Worm (Caenorhabditis elegans): Measurements from ENCODE around the gene F39G3.2.

Gene F39G3.2

ce11 chrV:4693282-4693588, 44.4 kb upstream of the F39G3.2 start:
- no peak for TF ChIP-seq dmd-4 (tag; optimal IDR thresholded peaks at IDR 0.05; ENCODE audit: borderline replicate concordance)

DNA sequence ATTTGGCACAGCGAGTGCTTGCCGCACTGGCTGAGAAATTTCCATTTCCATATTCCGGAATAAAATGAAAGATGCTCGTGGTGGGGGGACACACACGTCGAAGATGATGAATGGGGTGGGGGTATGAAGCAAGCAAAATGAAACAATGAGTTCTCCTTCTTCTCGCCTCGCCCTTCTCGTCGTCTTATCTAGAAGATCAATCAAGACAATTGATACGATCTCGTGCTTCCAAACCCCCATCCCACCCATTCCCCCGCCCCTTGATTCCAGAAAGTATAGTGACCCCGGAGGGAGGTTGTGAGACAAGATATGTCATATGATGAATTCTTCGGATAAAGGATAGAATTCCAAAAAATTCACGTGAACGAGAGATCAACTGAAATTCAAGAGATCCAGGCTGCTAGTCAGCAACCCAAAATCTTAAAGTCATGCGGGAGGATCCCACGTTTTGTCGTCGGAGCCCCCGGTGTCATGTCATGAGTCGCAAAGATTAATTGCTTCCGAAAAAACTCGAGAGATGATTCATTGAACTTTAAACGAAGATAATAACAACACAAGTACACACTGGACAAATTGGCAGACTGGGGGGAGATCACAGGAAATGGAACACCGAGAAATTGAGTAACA, 43.1 kb upstream of the F39G3.2 start:
- TF ChIP-seq unc-86 (tag; optimal IDR thresholded peaks at IDR 0.05) (no peak), nhr-232 (tag; optimal IDR thresholded peaks at IDR 0.05) (no peak), ceh-22 (tag; optimal IDR thresholded peaks at IDR 0.05) (no peak), ztf-16 (tag; optimal IDR thresholded peaks at IDR 0.05) (no peak), C08G9.2 (tag; optimal IDR thresholded peaks at IDR 0.05) (no peak), ceh-2 (tag; optimal IDR thresholded peaks at IDR 0.05) (no peak), ref-2 (tag; optimal IDR thresholded peaks at IDR 0.05) (no peak), ceh-9 (tag; optimal IDR thresholded peaks at IDR 0.05) (no peak), gmeb-2 (tag; optimal IDR thresholded peaks at IDR 0.05) (no peak), pax-1 (tag; optimal IDR thresholded peaks at IDR 0.05) (no peak), ceh-34 (tag; optimal IDR thresholded peaks at IDR 0.05) (no peak), pha-4 (tag; optimal IDR thresholded peaks at IDR 0.05) (no peak), mec-3 (tag; optimal IDR thresholded peaks at IDR 0.05; ENCODE audit: borderline replicate concordance) (no peak), tbx-2 (tag; optimal IDR thresholded peaks at IDR 0.05) (no peak), K09A11.1 (tag; optimal IDR thresholded peaks at IDR 0.05; ENCODE audit: insufficient read depth) (no peak), hlh-15 (tag; optimal IDR thresholded peaks at IDR 0.05) (no peak), zip-5 (tag; optimal IDR thresholded peaks at IDR 0.05) (no peak), unc-55 (GFP tag; optimal IDR thresholded peaks at IDR 0.05) (no peak)

DNA sequence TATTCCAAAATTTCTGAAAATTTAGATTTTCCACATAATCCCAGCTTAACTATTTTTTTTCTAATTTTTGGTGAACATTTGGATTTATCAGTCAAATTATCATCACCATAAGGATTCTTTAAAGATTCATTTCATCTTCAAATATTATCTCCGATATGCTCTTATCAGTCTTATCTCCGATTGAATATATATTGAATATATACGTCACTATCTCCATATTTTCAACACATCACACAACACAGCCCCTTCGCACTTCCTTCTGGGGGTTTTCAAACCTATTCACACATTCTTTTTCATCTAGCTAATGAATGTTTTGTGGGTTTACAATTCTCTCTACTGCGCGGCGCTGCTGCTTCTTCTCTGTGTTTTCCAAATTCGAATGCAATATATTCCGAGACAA, 39.0 kb upstream of the F39G3.2 start:
- no peak for TF ChIP-seq elt-4 (tag; optimal IDR thresholded peaks at IDR 0.05)
- no peak for TF ChIP-seq gmeb-2 (tag; optimal IDR thresholded peaks at IDR 0.05)
- no peak for TF ChIP-seq hlh-30 (tag; optimal IDR thresholded peaks at IDR 0.05; ENCODE audit: insufficient read depth)
- TF ChIP-seq dve-1 (tag; optimal IDR thresholded peaks at IDR 0.05), result no peak
- TF ChIP-seq pha-4 (tag; optimal IDR thresholded peaks at IDR 0.05), result no peak
- TF ChIP-seq hlh-15 (tag; optimal IDR thresholded peaks at IDR 0.05), result no peak
- no peak for TF ChIP-seq tbx-2 (tag; optimal IDR thresholded peaks at IDR 0.05)
- TF ChIP-seq pax-1 (tag; optimal IDR thresholded peaks at IDR 0.05), result no peak
- no peak for TF ChIP-seq sdc-2 (tag; optimal IDR thresholded peaks at IDR 0.05)
- TF ChIP-seq rnt-1 (tag; optimal IDR thresholded peaks at IDR 0.05), result no peak
- TF ChIP-seq odd-2 (tag; optimal IDR thresholded peaks at IDR 0.05), result no peak
- no peak for TF ChIP-seq ref-2 (tag; optimal IDR thresholded peaks at IDR 0.05)
- TF ChIP-seq elt-2 (tag; optimal IDR thresholded peaks at IDR 0.05), result no peak
- TF ChIP-seq mec-3 (tag; optimal IDR thresholded peaks at IDR 0.05; ENCODE audit: borderline replicate concordance), result no peak
- no peak for TF ChIP-seq unc-55 (GFP tag; optimal IDR thresholded peaks at IDR 0.05)

DNA sequence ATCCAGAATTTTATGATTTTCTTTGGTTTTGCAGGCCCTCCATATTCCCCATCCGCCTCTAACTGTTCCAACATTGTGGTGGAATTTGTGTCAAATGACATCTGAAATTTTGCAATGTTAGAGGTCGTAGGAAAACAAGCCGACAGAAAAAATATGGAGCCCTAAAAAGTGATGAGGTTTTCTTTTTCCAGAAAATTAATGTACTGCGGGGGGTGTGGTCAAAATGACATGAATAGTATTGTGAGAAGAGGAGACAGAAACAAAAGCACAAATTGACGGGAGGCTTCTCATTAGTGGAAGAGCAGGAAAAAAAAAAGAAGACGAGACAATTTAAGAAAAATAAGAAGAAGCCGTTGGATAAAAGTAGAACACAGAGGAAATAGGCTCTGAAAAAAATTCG, 37.4 kb upstream of the F39G3.2 start, which contains the start of gene ZC266.1:
Gene ZC266.1, minus strand, starts transcription at position 101 of the 400 bp plus-strand sequence.
- TF ChIP-seq hlh-15 (tag; optimal IDR thresholded peaks at IDR 0.05), result no peak
- no peak for TF ChIP-seq dmd-4 (tag; optimal IDR thresholded peaks at IDR 0.05; ENCODE audit: borderline replicate concordance)
- TF ChIP-seq F13H6.1 (tag; optimal IDR thresholded peaks at IDR 0.05), result no peak
- TF ChIP-seq pat-9 (tag; optimal IDR thresholded peaks at IDR 0.05), result no peak
- no peak for TF ChIP-seq sox-2 (GFP tag; IDR thresholded peaks at IDR 0.05)
- no peak for TF ChIP-seq K02D7.2 (tag; optimal IDR thresholded peaks at IDR 0.05)
- no peak for TF ChIP-seq zip-5 (tag; optimal IDR thresholded peaks at IDR 0.05)
- TF ChIP-seq ceh-34 (tag; optimal IDR thresholded peaks at IDR 0.05), result no peak
- no peak for TF ChIP-seq hlh-6 (tag; optimal IDR thresholded peaks at IDR 0.05)

ce11 chrV:4707646-4708045, 30.0 kb upstream of the F39G3.2 start:
- no peak for TF ChIP-seq ceh-18 (tag; optimal IDR thresholded peaks at IDR 0.05)
- TF ChIP-seq fkh-6 (tag; optimal IDR thresholded peaks at IDR 0.05), result no peak
- no peak for TF ChIP-seq elt-4 (tag; optimal IDR thresholded peaks at IDR 0.05)
- TF ChIP-seq npax-4 (tag; optimal IDR thresholded peaks at IDR 0.05), result no peak
- no peak for TF ChIP-seq lim-6 (tag; optimal IDR thresholded peaks at IDR 0.05)
- TF ChIP-seq nhr-232 (tag; optimal IDR thresholded peaks at IDR 0.05), result no peak
- TF ChIP-seq elt-2 (tag; optimal IDR thresholded peaks at IDR 0.05), result no peak
- TF ChIP-seq K09A11.1 (tag; optimal IDR thresholded peaks at IDR 0.05; ENCODE audit: insufficient read depth), result no peak
- no peak for TF ChIP-seq rnt-1 (tag; optimal IDR thresholded peaks at IDR 0.05)
- no peak for TF ChIP-seq ceh-19 (GFP tag; optimal IDR thresholded peaks at IDR 0.05)
